Worm (Caenorhabditis elegans) whole organism, L1 larva: ENCODE results near the gene clh-2.

ENCODE experiments used
- C16A3.4 ChIP-seq: fragments of 150-350 bp; optimal IDR thresholded peaks from 2 replicates; lab custom pipeline; 2014; ENCODE audit warnings: missing biosample characterization, missing genetic modification characterization
- C34B4.2 ChIP-seq: sonication (generic microtip); optimal IDR thresholded peaks from 2 replicates; lab custom pipeline; 2017; ENCODE audit warnings: mild to moderate bottlenecking, missing genetic modification characterization, missing compliant biosample characterization
- Y116A8C.19 ChIP-seq: sonication (generic microtip); optimal IDR thresholded peaks from 2 replicates; lab custom pipeline; 2016; ENCODE audit warnings: missing compliant biosample characterization, missing genetic modification characterization, borderline replicate concordance
- aha-1 ChIP-seq: fragments of 150-350 bp; optimal IDR thresholded peaks from 2 replicates; lab custom pipeline; 2014; ENCODE audit warnings: missing biosample characterization, missing genetic modification characterization
- alr-1 ChIP-seq: fragments of 200-800 bp; sonication (Bioruptor generic); optimal IDR thresholded peaks from 2 replicates; lab custom pipeline; 2018; ENCODE audit warnings: borderline replicate concordance, mild to moderate bottlenecking, missing genetic modification characterization, missing compliant biosample characterization
- aly-2 ChIP-seq: fragments of 150-350 bp; optimal IDR thresholded peaks from 2 replicates; lab custom pipeline; 2014; ENCODE audit warnings: missing biosample characterization, missing genetic modification characterization
- blmp-1 ChIP-seq: fragments of 150-350 bp; optimal IDR thresholded peaks from 2 replicates; lab custom pipeline; 2014; ENCODE audit warnings: missing biosample characterization, missing genetic modification characterization
- ceh-63 ChIP-seq: fragments of 200-800 bp; sonication (Bioruptor generic); optimal IDR thresholded peaks from 2 replicates; lab custom pipeline; 2018; ENCODE audit warnings: mild to moderate bottlenecking, missing genetic modification characterization, missing compliant biosample characterization
- dpl-1 ChIP-seq, 3 experiments: fragments of 150-350 bp in 2 of 3; sonication (generic microtip) in 1 of 3; optimal IDR thresholded peaks; 2 replicates each; lab custom pipeline; 2014 to 2017; ENCODE audit warnings: missing biosample characterization in 3 of 3, missing genetic modification characterization in 3 of 3, missing genetic modification reagents in 3 of 3
- dsc-1 ChIP-seq: sonication (generic microtip); optimal IDR thresholded peaks from 2 replicates; lab custom pipeline; 2016; ENCODE audit warnings: mild to moderate bottlenecking, missing genetic modification characterization, missing compliant biosample characterization
- efl-1 ChIP-seq, 4 experiments: fragments of 150-350 bp; optimal IDR thresholded peaks in 3 of 4; peaks in 1 of 4; 1 replicate in 1 of 4; 2 replicates in 3 of 4; lab custom pipeline; 2014; ENCODE audit warnings: missing biosample characterization in 2 of 4, missing genetic modification characterization in 2 of 4, missing genetic modification reagents in 2 of 4
- efl-3 ChIP-seq: fragments of 200-800 bp; sonication (Bioruptor generic); optimal IDR thresholded peaks from 2 replicates; lab custom pipeline; 2018; ENCODE audit warnings: mild to moderate bottlenecking, missing genetic modification characterization, missing compliant biosample characterization
- egl-13 ChIP-seq: sonication (generic microtip); optimal IDR thresholded peaks from 2 replicates; lab custom pipeline; 2016; ENCODE audit warnings: missing genotype, missing genetic modification reagents, missing genetic modification characterization, missing compliant biosample characterization
- elt-2 ChIP-seq: sonication (generic microtip); optimal IDR thresholded peaks from 2 replicates; lab custom pipeline; 2016; ENCODE audit warnings: missing genetic modification characterization, mild to moderate bottlenecking, inconsistent platforms, missing compliant biosample characterization, missing genetic modification reagents
- ets-5 ChIP-seq: fragments of 200-800 bp; sonication (Bioruptor generic); IDR thresholded peaks from 2 replicates; pipeline ENCODE4 v1.3.6; 2022; ENCODE audit warnings: missing genetic modification characterization, missing compliant biosample characterization
- fkh-10 ChIP-seq: sonication (generic microtip); optimal IDR thresholded peaks from 2 replicates; lab custom pipeline; 2017; ENCODE audit warnings: missing biosample characterization, missing genetic modification reagents, missing genetic modification characterization
- fkh-8 ChIP-seq: sonication (generic microtip); optimal IDR thresholded peaks from 2 replicates; lab custom pipeline; 2016; ENCODE audit warnings: mild to moderate bottlenecking, missing genetic modification characterization, missing compliant biosample characterization
- grh-1 ChIP-seq: fragments of 200-800 bp; sonication (Bioruptor generic); IDR thresholded peaks from 2 replicates; pipeline ENCODE4 v1.3.6; 2022; ENCODE audit warnings: missing genetic modification reagents, missing genetic modification characterization, missing compliant biosample characterization
- hlh-4 ChIP-seq: sonication (generic microtip); optimal IDR thresholded peaks from 2 replicates; lab custom pipeline; 2016; ENCODE audit warnings: mild to moderate bottlenecking, missing genetic modification characterization, missing compliant biosample characterization
- hpl-2 ChIP-seq: fragments of 150-350 bp; optimal IDR thresholded peaks from 2 replicates; lab custom pipeline; 2014; ENCODE audit warnings: missing biosample characterization, missing genetic modification reagents, missing genetic modification characterization
- lin-14 ChIP-seq: fragments of 200-800 bp; sonication (Bioruptor generic); optimal IDR thresholded peaks from 2 replicates; lab custom pipeline; 2018; ENCODE audit warnings: mild to moderate bottlenecking, missing genetic modification characterization, moderate library complexity, missing compliant biosample characterization
- lin-15B ChIP-seq: fragments of 150-350 bp; sonication (generic microtip); optimal IDR thresholded peaks from 3 replicates; lab custom pipeline; 2014; ENCODE audit warnings: missing biosample characterization, missing genetic modification characterization
- mdl-1 ChIP-seq, 2 experiments: fragments of 150-350 bp; optimal IDR thresholded peaks; 2 replicates each; lab custom pipeline; 2014 to 2017; ENCODE audit warnings: missing biosample characterization in 2 of 2, missing genetic modification characterization in 2 of 2, inconsistent platforms in 1 of 2
- nhr-11 ChIP-seq: fragments of 150-350 bp; optimal IDR thresholded peaks from 2 replicates; lab custom pipeline; 2014; ENCODE audit warnings: missing biosample characterization, missing genetic modification characterization
- nhr-12 ChIP-seq: sonication (generic microtip); optimal IDR thresholded peaks from 2 replicates; lab custom pipeline; 2017; ENCODE audit warnings: missing biosample characterization, missing genetic modification characterization
- nhr-20 ChIP-seq: sonication (generic microtip); optimal IDR thresholded peaks from 2 replicates; lab custom pipeline; 2016; ENCODE audit warnings: mild to moderate bottlenecking, missing genetic modification characterization, missing compliant biosample characterization
- nhr-47 ChIP-seq: sonication (generic microtip); optimal IDR thresholded peaks from 2 replicates; lab custom pipeline; 2016; ENCODE audit warnings: mild to moderate bottlenecking, missing genetic modification characterization, moderate library complexity, missing compliant biosample characterization
- nhr-71 ChIP-seq: sonication (generic microtip); optimal IDR thresholded peaks from 2 replicates; lab custom pipeline; 2016; ENCODE audit warnings: mild to moderate bottlenecking, missing genetic modification characterization, moderate library complexity, missing compliant biosample characterization
- nhr-76 ChIP-seq: sonication (generic microtip); optimal IDR thresholded peaks from 2 replicates; lab custom pipeline; 2017; ENCODE audit warnings: missing biosample characterization, missing genetic modification characterization
- pax-3 ChIP-seq: fragments of 200-800 bp; sonication (Bioruptor generic); optimal IDR thresholded peaks from 2 replicates; lab custom pipeline; 2018; ENCODE audit warnings: mild to moderate bottlenecking, missing genetic modification characterization, moderate library complexity, missing compliant biosample characterization
- pqm-1 ChIP-seq: sonication (generic microtip); optimal IDR thresholded peaks from 3 replicates; lab custom pipeline; 2017; ENCODE audit warnings: missing biosample characterization, missing genetic modification characterization
- rnt-1 ChIP-seq: sonication (generic microtip); optimal IDR thresholded peaks from 2 replicates; lab custom pipeline; 2016; ENCODE audit warnings: mild to moderate bottlenecking, missing genetic modification characterization, moderate library complexity, missing compliant biosample characterization
- snpc-4 ChIP-seq: fragments of 150-350 bp; optimal IDR thresholded peaks from 2 replicates; lab custom pipeline; 2014; ENCODE audit warnings: missing biosample characterization, missing genetic modification characterization
- sox-4 ChIP-seq: sonication (generic microtip); optimal IDR thresholded peaks from 2 replicates; lab custom pipeline; 2016; ENCODE audit warnings: missing genetic modification characterization, missing compliant biosample characterization
- sup-37 ChIP-seq: fragments of 200-800 bp; sonication (Bioruptor generic); optimal IDR thresholded peaks from 2 replicates; lab custom pipeline; 2018; ENCODE audit warnings: mild to moderate bottlenecking, missing genetic modification characterization, missing compliant biosample characterization
- tbx-2 ChIP-seq: sonication (generic microtip); optimal IDR thresholded peaks from 2 replicates; lab custom pipeline; 2016; ENCODE audit warnings: missing genetic modification characterization, missing compliant biosample characterization
- tlp-1 ChIP-seq: fragments of 150-350 bp; optimal IDR thresholded peaks from 2 replicates; lab custom pipeline; 2014; ENCODE audit warnings: missing biosample characterization, missing genetic modification characterization
- unc-30 ChIP-seq: sonication (generic microtip); optimal IDR thresholded peaks from 2 replicates; lab custom pipeline; 2017; ENCODE audit warnings: missing biosample characterization, missing genetic modification characterization
- unc-62 ChIP-seq: fragments of 150-350 bp; optimal IDR thresholded peaks from 2 replicates; lab custom pipeline; 2014; ENCODE audit warnings: missing biosample characterization, missing genetic modification reagents, missing genetic modification characterization
- unc-98 ChIP-seq: fragments of 200-800 bp; sonication (Bioruptor generic); IDR thresholded peaks from 2 replicates; pipeline ENCODE4 v1.3.6; 2022; ENCODE audit warnings: missing genetic modification characterization, missing compliant biosample characterization
- xbp-1 ChIP-seq: sonication (generic microtip); optimal IDR thresholded peaks from 2 replicates; lab custom pipeline; 2016; ENCODE audit warnings: missing genetic modification characterization, missing compliant biosample characterization
- zag-1 ChIP-seq: fragments of 150-350 bp; optimal IDR thresholded peaks from 2 replicates; lab custom pipeline; 2014; ENCODE audit warnings: missing biosample characterization, missing genetic modification characterization
- zip-4 ChIP-seq: fragments of 200-800 bp; sonication (Bioruptor generic); optimal IDR thresholded peaks from 2 replicates; lab custom pipeline; 2018; ENCODE audit warnings: mild to moderate bottlenecking, missing genetic modification characterization, moderate library complexity, missing compliant biosample characterization
- ztf-4 ChIP-seq: fragments of 150-350 bp; optimal IDR thresholded peaks from 2 replicates; lab custom pipeline; 2014; ENCODE audit warnings: missing biosample characterization, missing genetic modification characterization

clh-2 gene

ce11 chrII:11353471-11353870 lies 1.8 kb downstream of the clh-2 start:
- peak; percentile 14 for TF ChIP-seq nhr-71
- TF ChIP-seq nhr-47 (tag; lab: Kevin White, UChicago) = peak; percentile 6
- TF ChIP-seq zag-1 (tag; lab: Kevin White, UChicago) = no peak
- TF ChIP-seq lin-14 = peak; percentile 70
- peak; percentile 62 for TF ChIP-seq tbx-2 (tag; lab: Kevin White, UChicago)

- peak; percentile 40 for TF ChIP-seq lin-14
- TF ChIP-seq tlp-1 (tag; lab: Kevin White, UChicago) = no peak
- TF ChIP-seq ets-5 (GFP tag; lab: Robert Waterston, UW) = no peak
- peak; percentile 96 for TF ChIP-seq fkh-10
- TF ChIP-seq, all 84 proteins: peak for 2
These were observed 10.1 kb downstream of the clh-2 start for ce11 chrII:11361751-11362150.

ce11 chrII:11371981-11372380 lies 20.3 kb downstream of the clh-2 start, which contains the start of gene C33B4.2:
Gene C33B4.2, minus strand, starts transcription at chrII:11372145.
- TF ChIP-seq blmp-1 (tag; lab: Kevin White, UChicago) (peak; percentile 6), egl-13 (tag; lab: Kevin White, UChicago) (no peak), unc-98 (GFP tag; lab: Robert Waterston, UW) (no peak), ztf-4 (no peak), rnt-1 (tag; lab: Kevin White, UChicago) (no peak)

- peak; percentile 54 for TF ChIP-seq nhr-71
- peak; percentile 4 for TF ChIP-seq pax-3 (tag; lab: Kevin White, UChicago)
- TF ChIP-seq blmp-1 (tag; lab: Kevin White, UChicago) = no peak
- peak; percentile 13 for TF ChIP-seq nhr-47 (tag; lab: Kevin White, UChicago)
- peak; percentile 63 for TF ChIP-seq nhr-11
- no peak for TF ChIP-seq Y116A8C.19
- peak; percentile 57 for TF ChIP-seq dsc-1
- no peak for TF ChIP-seq nhr-12 (tag; lab: Kevin White, UChicago)
- no peak for TF ChIP-seq aly-2 (tag; lab: Kevin White, UChicago)
- no peak for TF ChIP-seq nhr-20
- peak; percentile 28 for TF ChIP-seq sox-4 (tag; lab: Kevin White, UChicago)
- no peak for TF ChIP-seq aha-1
- no peak for TF ChIP-seq xbp-1 (tag; lab: Kevin White, UChicago)
- peak; percentile 82 for TF ChIP-seq fkh-8 (tag; lab: Kevin White, UChicago)
These were observed 24.3 kb downstream of the clh-2 start for ce11 chrII:11376026-11376425.

- TF ChIP-seq efl-1 (optimal IDR thresholded peaks at IDR 0.05; lab: Kevin White, UChicago) = peak; percentile 2 to 54
- TF ChIP-seq efl-1 (GFP tag; optimal IDR thresholded peaks at IDR 0.05 in 1 of 2; lab: Kevin White, UChicago) = peak in 1 of 2 experiments; percentile 56
- no peak for TF ChIP-seq unc-98 (GFP tag; lab: Robert Waterston, UW)
- TF ChIP-seq sup-37 (GFP tag; lab: Kevin White, UChicago) = peak; percentile 36
- TF ChIP-seq unc-30 = no peak
- peak; percentile 23 for TF ChIP-seq rnt-1 (tag; lab: Kevin White, UChicago)
- no peak for TF ChIP-seq nhr-11
- no peak for TF ChIP-seq ceh-63
- no peak for TF ChIP-seq sox-4 (tag; lab: Kevin White, UChicago)
- TF ChIP-seq nhr-47 (tag; lab: Kevin White, UChicago) = peak; percentile 68
- no peak for TF ChIP-seq mdl-1 (tag; optimal IDR thresholded peaks at IDR 0.05; lab: Kevin White, UChicago)
- peak; percentile 44 for TF ChIP-seq ztf-4
- no peak for TF ChIP-seq nhr-76 (tag; lab: Kevin White, UChicago)
- TF ChIP-seq Y116A8C.19 = no peak
- TF ChIP-seq pqm-1 (tag; lab: Kevin White, UChicago) = no peak
- no peak for TF ChIP-seq unc-62
- no peak for TF ChIP-seq hpl-2 (GFP tag; lab: Kevin White, UChicago)
- TF ChIP-seq hlh-4 = no peak
- TF ChIP-seq zip-4 (GFP tag; lab: Kevin White, UChicago) = no peak
- no peak for TF ChIP-seq C34B4.2
- no peak for TF ChIP-seq C16A3.4 (tag; lab: Kevin White, UChicago)
- TF ChIP-seq elt-2 (tag; lab: Kevin White, UChicago) = peak; percentile 62
- TF ChIP-seq snpc-4 (tag; lab: Kevin White, UChicago) = peak; percentile 96
- TF ChIP-seq dpl-1 (GFP tag; optimal IDR thresholded peaks at IDR 0.05; lab: Kevin White, UChicago) = peak in 2 of 3 experiments; percentile 17 to 35
- peak; percentile 8; the same call in 1 of the 2 replicates for TF ChIP-seq grh-1
- peak; percentile 13 for TF ChIP-seq lin-15B (tag; lab: Kevin White, UChicago)
- TF ChIP-seq efl-3 (GFP tag; lab: Kevin White, UChicago) = no peak
- no peak for TF ChIP-seq alr-1
- TF ChIP-seq dsc-1 = no peak
These were observed 25.0 kb downstream of the clh-2 start for ce11 chrII:11376598-11377108.
